Worm (Caenorhabditis elegans): Measurements from ENCODE around the gene C02C6.14.

The C02C6.14 gene

ce11 chrX:15566640-15567039 lies 29.2 kb downstream of the C02C6.14 start (continued):
- peak; percentile 1 to 60 (median 2) for TF ChIP-seq ceh-82 (tag; optimal IDR thresholded peaks at IDR 0.05)
- TF ChIP-seq vab-15 (tag; optimal IDR thresholded peaks at IDR 0.05) = no peak
- peak; percentile 87 for TF ChIP-seq lin-14 (GFP tag; optimal IDR thresholded peaks at IDR 0.05)
- no peak for TF ChIP-seq ces-1 (GFP tag; optimal IDR thresholded peaks at IDR 0.05)
- no peak for TF ChIP-seq pax-3 (tag; optimal IDR thresholded peaks at IDR 0.05)
- no peak for TF ChIP-seq fkh-4 (tag; optimal IDR thresholded peaks at IDR 0.05; ENCODE audit: borderline replicate concordance)
- TF ChIP-seq aly-2 (tag; optimal IDR thresholded peaks at IDR 0.05) = no peak

ce11 chrX:15567986-15568940 lies 30.8 kb downstream of the C02C6.14 start, which contains the start of gene dyn-1:
Gene dyn-1 (plus strand): TSS chrX:15568890.
- TF ChIP-seq lin-14 (GFP tag; optimal IDR thresholded peaks at IDR 0.05) = peak; percentile 88
- TF ChIP-seq nhr-71 (tag; optimal IDR thresholded peaks at IDR 0.05) = peak; percentile 86
- peak in 2 of 3 experiments; percentile 33 to 58 for TF ChIP-seq ceh-82 (tag; optimal IDR thresholded peaks at IDR 0.05)
- TF ChIP-seq blmp-1 (tag; optimal IDR thresholded peaks at IDR 0.05) = peak; percentile 82
- TF ChIP-seq egl-27 (tag; optimal IDR thresholded peaks at IDR 0.05) = no peak
- peak; percentile 58 to 80 for TF ChIP-seq lin-35 (GFP tag; optimal IDR thresholded peaks at IDR 0.05)
- no peak for TF ChIP-seq nhr-237 (tag; optimal IDR thresholded peaks at IDR 0.05)
- TF ChIP-seq nhr-20 (tag; optimal IDR thresholded peaks at IDR 0.05) = peak; percentile 84
- peak; percentile 38 for TF ChIP-seq nhr-77 (tag; optimal IDR thresholded peaks at IDR 0.05)
- peak; percentile 58 for TF ChIP-seq dsc-1 (tag; optimal IDR thresholded peaks at IDR 0.05)
- peak; percentile 38 to 41 for TF ChIP-seq efl-1 (optimal IDR thresholded peaks at IDR 0.05)
- TF ChIP-seq efl-1 (GFP tag; optimal IDR thresholded peaks at IDR 0.05 in 1 of 2) = peak; percentile 17 to 86
- TF ChIP-seq C16A3.4 (tag; optimal IDR thresholded peaks at IDR 0.05) = peak; percentile 73
- peak in 1 of 2 experiments; percentile 5 for TF ChIP-seq ztf-11 (tag; optimal IDR thresholded peaks at IDR 0.05)
- no peak for TF ChIP-seq unc-30 (tag; optimal IDR thresholded peaks at IDR 0.05)
- no peak for TF ChIP-seq hlh-17 (GFP tag; optimal IDR thresholded peaks at IDR 0.05; ENCODE audit: borderline replicate concordance)
- peak; percentile 6 for TF ChIP-seq lin-15B (tag; optimal IDR thresholded peaks at IDR 0.05)
- peak in 1 of 6 experiments; percentile 35 for TF ChIP-seq elt-3 (tag; optimal IDR thresholded peaks at IDR 0.05)
- TF ChIP-seq grh-1 (GFP tag; IDR thresholded peaks at IDR 0.05) = peak; percentile 49
- TF ChIP-seq lsy-2 (tag; optimal IDR thresholded peaks at IDR 0.05) = peak; percentile 62 to 72
- peak; percentile 86 for TF ChIP-seq snu-23 (GFP tag; optimal IDR thresholded peaks at IDR 0.05)
- TF ChIP-seq lin-13 (GFP tag; optimal IDR thresholded peaks at IDR 0.05) = peak; percentile 71
- TF ChIP-seq ztf-4 (tag; optimal IDR thresholded peaks at IDR 0.05) = no peak
- no peak for TF ChIP-seq ama-1 (optimal IDR thresholded peaks at IDR 0.05)
- peak; percentile 1 to 66 (median 46) for TF ChIP-seq dpl-1 (GFP tag; optimal IDR thresholded peaks at IDR 0.05)
- TF ChIP-seq zip-4 (GFP tag; optimal IDR thresholded peaks at IDR 0.05) = peak; percentile 39
- TF ChIP-seq nhr-11 (tag; optimal IDR thresholded peaks at IDR 0.05) = no peak
- no peak for TF ChIP-seq lin-39 (tag; optimal IDR thresholded peaks at IDR 0.05)
- TF ChIP-seq mep-1 (tag; optimal IDR thresholded peaks at IDR 0.05) = peak; percentile 71
- no peak for TF ChIP-seq nhr-28 (tag; optimal IDR thresholded peaks at IDR 0.05)
- peak; percentile 77 for TF ChIP-seq lir-3 (tag; optimal IDR thresholded peaks at IDR 0.05; ENCODE audit: poor library complexity)
- peak; percentile 57 for TF ChIP-seq irx-1 (tag; optimal IDR thresholded peaks at IDR 0.05)
- peak; percentile 45 for TF ChIP-seq unc-130 (tag; optimal IDR thresholded peaks at IDR 0.05)
- peak; percentile 0 for TF ChIP-seq unc-86 (tag; optimal IDR thresholded peaks at IDR 0.05)
- TF ChIP-seq nhr-12 (tag; optimal IDR thresholded peaks at IDR 0.05) = no peak
- TF ChIP-seq xbp-1 (tag; optimal IDR thresholded peaks at IDR 0.05) = peak; percentile 47
- TF ChIP-seq C04F5.9 (tag; optimal IDR thresholded peaks at IDR 0.05) = peak; percentile 51
- peak; percentile 69 for TF ChIP-seq nhr-19 (GFP tag; conservative IDR thresholded peaks at IDR 0.05)
- peak; percentile 70 for TF ChIP-seq rnt-1 (tag; optimal IDR thresholded peaks at IDR 0.05)
- peak; percentile 70 for TF ChIP-seq swsn-7 (tag; optimal IDR thresholded peaks at IDR 0.05)
- peak; percentile 39 for TF ChIP-seq jun-1 (tag; optimal IDR thresholded peaks at IDR 0.05)
- no peak for TF ChIP-seq sptf-1 (tag; optimal IDR thresholded peaks at IDR 0.05)
- TF ChIP-seq mdl-1 (tag; optimal IDR thresholded peaks at IDR 0.05) = peak in 1 of 2 experiments; percentile 66
- peak; percentile 91 for TF ChIP-seq nhr-85 (tag)
